Fruit fly (Drosophila melanogaster) Kc167 (cell line): ENCODE results near the gene tsg.

ENCODE experiments used
- Myc ChIP-seq: fragments of >200 bp; optimal IDR thresholded peaks from 2 replicates; lab custom pipeline; 2017; ENCODE audit warnings: missing external identifiers
- Sin3A ChIP-seq: fragments of >200 bp; optimal IDR thresholded peaks from 2 replicates; lab custom pipeline; 2018; ENCODE audit warnings: missing external identifiers
- h ChIP-seq: fragments of >200 bp; optimal IDR thresholded peaks from 3 replicates; lab custom pipeline; 2018; ENCODE audit warnings: missing external identifiers
- insv ChIP-seq: fragments of >200 bp; optimal IDR thresholded peaks from 3 replicates; lab custom pipeline; 2018; ENCODE audit warnings: missing external identifiers
- psq ChIP-seq: fragments of >200 bp; optimal IDR thresholded peaks from 2 replicates; lab custom pipeline; 2017; ENCODE audit warnings: missing external identifiers
- ttk ChIP-seq: sonication (Bioruptor generic); optimal IDR thresholded peaks from 2 replicates; lab custom pipeline; 2017; ENCODE audit warnings: missing external identifiers

tsg gene

dm6 chrX:11988912-11989311 is at the start of gene tsg:
TSS of gene tsg (minus strand) at chrX:11988948.
- TF ChIP-seq Sin3A (no peak), psq (lab: Kevin White, UChicago) (no peak), h (lab: Kevin White, UChicago) (no peak), ttk (lab: Kevin White, UChicago) (no peak), Myc (no peak), insv (lab: Kevin White, UChicago) (no peak)

- no peak for TF ChIP-seq psq (lab: Kevin White, UChicago)
- TF ChIP-seq h (lab: Kevin White, UChicago) = no peak
- no peak for TF ChIP-seq insv (lab: Kevin White, UChicago)
- no peak for TF ChIP-seq Myc
- no peak for TF ChIP-seq Sin3A
- no peak for TF ChIP-seq ttk (lab: Kevin White, UChicago)
These were observed 46.5 kb upstream of the tsg start for dm6 chrX:12035207-12035606.

- TF ChIP-seq psq (lab: Kevin White, UChicago) (no peak), ttk (lab: Kevin White, UChicago) (no peak), h (lab: Kevin White, UChicago) (no peak), Sin3A (no peak), Myc (no peak), insv (lab: Kevin White, UChicago) (no peak)
These were observed 46.0 kb upstream of the tsg start for dm6 chrX:12034713-12035112.

DNA sequence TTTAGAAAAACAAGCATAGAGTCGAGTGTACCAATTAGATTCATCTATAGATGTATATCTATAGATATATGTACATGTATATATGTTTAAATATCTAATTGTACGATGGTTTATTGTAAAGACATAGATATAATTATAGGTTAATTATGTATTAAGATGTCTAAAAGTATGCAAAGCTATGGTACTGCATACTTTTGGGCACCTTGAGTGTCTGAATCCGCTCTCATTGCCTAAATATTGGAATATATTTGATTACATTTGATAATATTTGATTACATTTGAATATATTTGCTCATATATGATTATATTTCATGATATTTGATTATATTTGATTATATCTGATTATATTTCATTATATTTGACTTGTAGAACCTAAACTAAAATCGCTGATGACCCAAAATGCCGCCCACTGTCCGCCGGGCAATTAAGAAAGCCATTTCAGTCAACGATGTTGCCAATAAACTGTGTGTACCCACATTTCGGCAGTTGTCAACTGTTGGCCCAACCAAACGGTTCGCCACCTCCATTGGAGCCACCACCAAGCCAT is 43.5 kb upstream of the tsg start, which contains the start of gene Cyp318a1:
TSS of gene Cyp318a1 (plus strand) at position 497 of the 547 bp plus-strand sequence.
- TF ChIP-seq psq (lab: Kevin White, UChicago) = no peak
- TF ChIP-seq Myc = no peak
- TF ChIP-seq h (lab: Kevin White, UChicago) = no peak
- TF ChIP-seq Sin3A = no peak
- no peak for TF ChIP-seq insv (lab: Kevin White, UChicago)
- no peak for TF ChIP-seq ttk (lab: Kevin White, UChicago)

DNA sequence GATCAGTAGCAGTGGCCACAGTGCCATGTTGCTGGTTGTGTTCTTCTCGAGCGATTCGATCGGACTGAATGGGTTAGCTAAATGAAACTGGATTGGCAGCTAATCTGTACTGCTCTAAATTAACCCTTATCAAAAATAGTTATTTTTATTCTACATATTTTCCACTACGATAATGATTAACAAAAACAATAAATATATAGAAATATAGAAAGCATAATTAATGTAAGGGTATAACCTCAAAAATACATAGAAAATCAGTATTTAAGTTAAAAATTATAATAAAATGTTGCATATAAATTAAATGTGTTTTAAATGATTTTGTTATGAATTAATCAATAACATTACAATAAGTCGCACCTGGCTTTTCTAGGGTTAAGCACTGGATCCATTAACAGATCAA is 42.7 kb upstream of the tsg start, which contains the start of gene Cyp311a1:
TSS of gene Cyp311a1 (minus strand) at position 66 of the 400 bp plus-strand sequence.
- TF ChIP-seq h (lab: Kevin White, UChicago) (no peak), psq (lab: Kevin White, UChicago) (no peak), insv (lab: Kevin White, UChicago) (no peak), Sin3A (no peak), Myc (no peak), ttk (lab: Kevin White, UChicago) (no peak)

DNA sequence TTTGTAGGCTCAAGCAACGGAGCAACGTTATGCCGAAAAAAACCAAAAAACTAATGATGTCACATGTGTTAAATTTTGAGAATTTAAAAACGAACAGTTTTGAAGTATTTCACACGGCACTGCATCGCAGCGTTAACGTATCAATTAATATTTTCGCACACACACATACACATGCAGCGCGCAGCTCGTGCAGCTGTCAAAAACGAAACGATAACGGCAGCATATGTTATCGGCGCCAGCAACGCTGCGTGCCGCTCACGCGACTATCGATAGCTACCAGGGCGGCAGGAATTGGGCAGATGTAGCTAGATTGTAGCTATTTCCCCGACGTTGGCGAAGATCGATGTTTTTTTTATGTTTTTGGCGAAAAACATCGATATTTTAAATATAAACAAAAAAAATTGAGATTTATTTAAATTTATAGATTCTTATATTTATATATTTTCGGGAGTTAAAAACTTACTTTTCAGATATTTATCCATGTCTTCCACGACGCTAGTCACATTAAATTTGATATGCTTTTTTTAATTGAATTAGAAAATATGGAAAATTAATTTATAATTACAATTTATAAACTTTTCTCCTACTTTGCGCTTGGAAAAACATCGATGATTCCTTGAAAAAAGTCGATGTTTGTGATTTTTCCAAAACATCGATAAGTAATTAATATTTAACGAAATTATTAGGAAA is 40.2 kb upstream of the tsg start, which contains the start of gene Usp7:
TSS of gene Usp7 (minus strand) at position 208 of the 690 bp plus-strand sequence.
- TF ChIP-seq psq (lab: Kevin White, UChicago) (no peak), Myc (no peak), Sin3A (no peak), h (lab: Kevin White, UChicago) (no peak), ttk (lab: Kevin White, UChicago) (no peak), insv (lab: Kevin White, UChicago) (no peak)

DNA sequence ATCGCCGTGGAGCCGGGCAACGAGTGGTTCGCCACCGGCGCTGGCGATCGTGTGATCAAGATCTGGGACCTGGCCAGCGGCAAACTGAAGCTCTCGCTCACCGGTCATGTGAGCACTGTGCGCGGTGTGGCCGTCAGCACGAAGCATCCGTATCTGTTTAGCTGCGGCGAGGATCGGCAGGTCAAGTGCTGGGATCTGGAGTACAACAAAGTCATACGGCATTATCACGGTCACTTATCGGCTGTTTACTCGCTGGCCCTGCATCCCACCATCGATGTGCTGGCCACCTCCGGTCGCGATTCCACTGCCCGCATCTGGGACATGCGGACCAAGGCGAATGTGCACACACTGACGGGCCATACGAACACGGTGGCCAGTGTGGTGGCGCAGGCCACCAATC is 33.0 kb upstream of the tsg start:
- TF ChIP-seq Myc (no peak), psq (lab: Kevin White, UChicago) (no peak), Sin3A (no peak), h (lab: Kevin White, UChicago) (no peak)

- TF ChIP-seq psq (lab: Kevin White, UChicago) (no peak), Sin3A (no peak), ttk (lab: Kevin White, UChicago) (no peak), insv (lab: Kevin White, UChicago) (no peak), Myc (no peak), h (lab: Kevin White, UChicago) (no peak)
These were observed 32.1 kb upstream of the tsg start, which contains the start of gene Tango4 for dm6 chrX:12020857-12021256. TSS of gene Tango4 (plus strand) at chrX:12021068.

- TF ChIP-seq Myc (no peak), psq (lab: Kevin White, UChicago) (no peak), h (lab: Kevin White, UChicago) (no peak), ttk (lab: Kevin White, UChicago) (no peak), insv (lab: Kevin White, UChicago) (no peak), Sin3A (no peak)
These were observed 29.8 kb upstream of the tsg start, which contains the start of gene Lsm12a for dm6 chrX:12018440-12019101. TSS of gene Lsm12a (plus strand) at chrX:12018640.

DNA sequence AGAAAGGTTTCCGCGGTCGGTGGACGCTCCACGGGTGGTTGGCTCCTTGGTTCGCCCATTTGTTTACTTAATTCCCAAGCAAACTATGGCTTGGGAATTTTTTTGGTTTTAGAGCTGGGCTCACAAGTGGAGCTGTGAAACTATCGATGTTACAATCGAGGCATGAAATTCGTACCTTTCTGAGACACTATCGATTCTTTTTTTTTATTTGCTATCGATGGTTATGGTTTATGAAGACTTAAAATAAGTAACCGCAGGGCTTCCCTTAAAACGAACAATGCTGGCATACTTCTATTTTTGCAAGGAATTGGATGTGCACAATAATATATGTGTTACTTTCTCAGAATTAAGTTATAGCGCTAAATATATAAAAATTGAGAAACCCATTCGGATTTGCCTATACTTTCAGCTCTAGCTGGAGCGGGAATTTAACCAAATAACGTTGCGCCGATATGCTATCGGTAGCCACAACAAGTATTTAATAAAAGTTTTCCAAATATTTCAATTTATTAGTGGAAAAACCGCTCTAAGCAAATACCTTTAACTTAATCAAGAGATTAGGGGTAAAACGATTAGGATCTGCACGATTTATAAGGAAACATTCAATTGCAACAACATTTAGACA is 29.2 kb upstream of the tsg start, which contains the start of gene Chrac-16:
TSS of gene Chrac-16 (minus strand) at position 147 of the 625 bp plus-strand sequence.
- TF ChIP-seq insv (lab: Kevin White, UChicago) (no peak), ttk (lab: Kevin White, UChicago) (no peak), Sin3A (no peak), psq (lab: Kevin White, UChicago) (no peak), Myc (no peak), h (lab: Kevin White, UChicago) (no peak)

DNA sequence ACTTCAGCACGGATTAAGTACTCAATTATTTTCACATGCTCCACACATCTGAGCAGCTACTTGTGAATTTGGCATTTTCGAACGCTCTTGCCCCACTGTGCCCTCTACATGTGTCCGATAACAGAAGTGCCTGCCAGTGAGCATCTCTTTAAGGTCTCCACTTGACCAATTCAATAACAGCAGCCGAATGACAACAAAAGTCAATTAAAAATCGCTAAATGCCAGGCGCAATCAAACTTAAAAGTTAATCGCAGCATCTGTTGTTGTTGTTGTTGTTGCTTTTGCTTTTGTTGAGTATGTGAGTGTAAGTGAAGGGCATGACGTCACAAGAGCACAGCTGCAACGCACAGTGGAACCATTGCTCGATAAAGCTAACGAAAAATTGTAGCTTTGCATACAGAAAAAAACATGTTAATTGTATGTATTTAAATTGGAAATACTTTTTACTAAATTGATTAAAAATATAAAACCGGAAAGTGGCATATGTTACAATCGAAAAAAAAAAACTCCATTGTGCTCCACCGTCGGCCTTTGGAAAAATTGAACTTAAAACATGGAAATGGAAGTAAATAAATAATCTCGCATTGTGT is 26.1 kb upstream of the tsg start:
- TF ChIP-seq ttk (lab: Kevin White, UChicago) (no peak), insv (lab: Kevin White, UChicago) (no peak), psq (lab: Kevin White, UChicago) (no peak), h (lab: Kevin White, UChicago) (no peak), Sin3A (no peak), Myc (no peak)
